Worm (Caenorhabditis elegans) whole organism, L2 larva: ENCODE results near the gene R09A8.5.

Experiments
- elt-3 ChIP-seq: sonication (generic microtip); optimal IDR thresholded peaks from 2 replicates; lab custom pipeline; 2017; ENCODE audit warnings: missing biosample characterization, missing genetic modification characterization
- nhr-11 ChIP-seq: fragments of 150-350 bp; optimal IDR thresholded peaks from 2 replicates; lab custom pipeline; 2014; ENCODE audit warnings: missing biosample characterization, missing genetic modification characterization
- nhr-12 ChIP-seq: fragments of 150-350 bp; optimal IDR thresholded peaks from 2 replicates; lab custom pipeline; 2014; ENCODE audit warnings: missing biosample characterization, missing genetic modification characterization
- snpc-4 ChIP-seq: fragments of 150-350 bp; optimal IDR thresholded peaks from 2 replicates; lab custom pipeline; 2014; ENCODE audit warnings: missing biosample characterization, missing genetic modification characterization

- TF ChIP-seq snpc-4 (tag; lab: Kevin White, UChicago): no peak
- no peak for TF ChIP-seq elt-3 (tag; lab: Kevin White, UChicago)
- TF ChIP-seq nhr-12: no peak
- TF ChIP-seq nhr-11 (tag; lab: Kevin White, UChicago): no peak
Observed at ce11 chrX:12596868-12597267, 43.5 kb downstream of the R09A8.5 start, which contains the start of gene T24D5.4.
